Worm (Caenorhabditis elegans) whole organism, late embryonic: ENCODE results near the gene mpst-3.

ENCODE experiments used
- ama-1 ChIP-seq: fragments of 150-350 bp; optimal IDR thresholded peaks from 2 replicates; lab custom pipeline; 2014
- dmd-4 ChIP-seq: sonication (generic microtip); optimal IDR thresholded peaks from 2 replicates; lab custom pipeline; 2016; ENCODE audit warnings: borderline replicate concordance, missing genetic modification characterization, missing compliant biosample characterization
- ttx-3 ChIP-seq: sonication (generic microtip); optimal IDR thresholded peaks from 2 replicates; lab custom pipeline; 2016; ENCODE audit warnings: missing genetic modification reagents, missing genetic modification characterization, missing compliant biosample characterization
- unc-86 ChIP-seq: sonication (generic microtip); optimal IDR thresholded peaks from 2 replicates; lab custom pipeline; 2016; ENCODE audit warnings: missing genetic modification characterization, missing compliant biosample characterization

DNA sequence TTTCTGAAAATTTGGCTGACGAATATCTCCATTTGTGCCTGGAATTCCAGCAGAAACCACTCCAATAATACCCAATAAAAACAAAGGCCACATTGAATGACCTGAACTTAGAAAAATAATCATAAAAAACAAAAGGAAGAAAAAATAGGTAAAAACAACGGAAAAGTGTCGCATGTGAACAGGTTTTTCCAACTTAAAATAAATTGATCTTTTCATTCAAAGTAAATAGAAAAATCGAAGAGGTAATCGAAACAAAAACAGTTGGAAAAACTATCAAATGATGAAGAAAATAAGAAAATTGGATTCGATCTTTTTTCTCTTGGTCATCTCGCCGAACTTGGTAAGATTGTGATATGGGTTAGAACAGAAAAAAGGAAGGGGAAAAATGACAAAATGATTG, 26.1 kb downstream of the mpst-3 start, which contains the start of gene zmp-4:
- no peak for TF ChIP-seq unc-86 (tag; lab: Kevin White, UChicago)
- no peak for TF ChIP-seq dmd-4 (tag; lab: Kevin White, UChicago)
- TF ChIP-seq ama-1 (lab: Kevin White, UChicago) = no peak
- no peak for TF ChIP-seq ttx-3
